Worm (Caenorhabditis elegans) whole organism, young adult: ENCODE data around the gene F22B5.6.

ENCODE experiments used
- B0261.1 ChIP-seq: sonication (generic microtip); optimal IDR thresholded peaks from 2 replicates; lab custom pipeline; 2016; ENCODE audit warnings: mild to moderate bottlenecking, missing genetic modification characterization, moderate library complexity, missing compliant biosample characterization
- C06A6.2 ChIP-seq: fragments of 200-800 bp; sonication (Bioruptor generic); conservative IDR thresholded peaks from 2 replicates; pipeline ENCODE4 v1.3.6; 2022; ENCODE audit warnings: missing genetic modification characterization, missing compliant biosample characterization
- F33H1.4 ChIP-seq: fragments of 200-800 bp; sonication (Bioruptor generic); IDR thresholded peaks from 2 replicates; pipeline ENCODE4 v1.3.6; 2022; ENCODE audit warnings: missing genetic modification reagents, missing genetic modification characterization, missing compliant biosample characterization
- F49E8.2 ChIP-seq: sonication (generic microtip); optimal IDR thresholded peaks from 3 replicates; lab custom pipeline; 2017; ENCODE audit warnings: missing genetic modification characterization, mild to moderate bottlenecking, missing compliant biosample characterization, antibody characterized with exemption, moderate library complexity; ENCODE audit not compliant: insufficient read depth
- F57A8.1 ChIP-seq: fragments of 200-800 bp; sonication (Bioruptor generic); optimal IDR thresholded peaks from 2 replicates; lab custom pipeline; 2018; ENCODE audit warnings: mild to moderate bottlenecking, missing genetic modification characterization, moderate library complexity, missing compliant biosample characterization
- T07F8.4 ChIP-seq: sonication (generic microtip); optimal IDR thresholded peaks from 2 replicates; lab custom pipeline; 2016; ENCODE audit warnings: mild to moderate bottlenecking, missing genetic modification characterization, moderate library complexity, missing compliant biosample characterization
- Y79H2A.3 ChIP-seq: fragments of 200-800 bp; sonication (Bioruptor generic); conservative IDR thresholded peaks from 2 replicates; pipeline ENCODE4 v1.3.6; 2022; ENCODE audit warnings: missing genetic modification reagents, missing genetic modification characterization, missing compliant biosample characterization
- attf-5 ChIP-seq: fragments of 200-800 bp; sonication (Bioruptor generic); optimal IDR thresholded peaks from 2 replicates; lab custom pipeline; 2018; ENCODE audit warnings: mild to moderate bottlenecking, missing genetic modification characterization, missing compliant biosample characterization
- bed-1 ChIP-seq: fragments of 200-800 bp; sonication (Bioruptor generic); IDR thresholded peaks from 2 replicates; pipeline ENCODE4 v1.3.6; 2022; ENCODE audit warnings: missing genetic modification reagents, missing genetic modification characterization, missing compliant biosample characterization
- dpl-1 ChIP-seq: fragments of 150-350 bp; optimal IDR thresholded peaks from 2 replicates; lab custom pipeline; 2014; ENCODE audit warnings: missing biosample characterization, missing genetic modification reagents, missing genetic modification characterization
- gei-17 ChIP-seq: fragments of 200-800 bp; sonication (Bioruptor generic); optimal IDR thresholded peaks from 2 replicates; lab custom pipeline; 2018; ENCODE audit warnings: mild to moderate bottlenecking, missing genetic modification characterization, missing compliant biosample characterization
- hrde-1 ChIP-seq: sonication (generic microtip); optimal IDR thresholded peaks from 2 replicates; lab custom pipeline; 2016; ENCODE audit warnings: missing genetic modification characterization, mild to moderate bottlenecking, missing compliant biosample characterization, moderate library complexity, missing genotype, missing genetic modification reagents, borderline replicate concordance
- lsl-1 ChIP-seq: fragments of 200-800 bp; sonication (Bioruptor generic); optimal IDR thresholded peaks from 2 replicates; lab custom pipeline; 2018; ENCODE audit warnings: mild to moderate bottlenecking, missing genetic modification characterization, moderate library complexity, missing compliant biosample characterization
- madf-8 ChIP-seq: fragments of 200-800 bp; sonication (Bioruptor generic); conservative IDR thresholded peaks from 2 replicates; pipeline ENCODE4 v1.3.6; 2022; ENCODE audit warnings: missing genetic modification reagents, missing genetic modification characterization, missing compliant biosample characterization
- mel-28 ChIP-seq: sonication (generic microtip); optimal IDR thresholded peaks from 2 replicates; lab custom pipeline; 2016; ENCODE audit warnings: borderline replicate concordance, mild to moderate bottlenecking, missing genetic modification characterization, missing compliant biosample characterization
- mxl-1 ChIP-seq: sonication (generic microtip); optimal IDR thresholded peaks from 2 replicates; lab custom pipeline; 2016; ENCODE audit warnings: missing genetic modification characterization, missing compliant biosample characterization
- rpc-1 ChIP-seq, 2 experiments: fragments of 150-350 bp in 1 of 2; sonication (generic microtip) in 1 of 2; optimal IDR thresholded peaks; 2 replicates each; lab custom pipeline; 2014 to 2018; ENCODE audit warnings: missing biosample characterization in 1 of 2, missing genetic modification characterization in 1 of 2, missing genetic modification reagents in 1 of 2, missing genotype in 1 of 2
- snpc-1.1 ChIP-seq: sonication (generic microtip); optimal IDR thresholded peaks from 2 replicates; lab custom pipeline; 2017; ENCODE audit warnings: missing genetic modification characterization, mild to moderate bottlenecking, missing compliant biosample characterization, antibody characterized with exemption, moderate library complexity, missing genotype, missing genetic modification reagents; ENCODE audit not compliant: insufficient read depth
- snpc-3.4 ChIP-seq: sonication (generic microtip); optimal IDR thresholded peaks from 2 replicates; lab custom pipeline; 2017; ENCODE audit warnings: missing genetic modification characterization, mild to moderate bottlenecking, missing compliant biosample characterization, antibody characterized with exemption, moderate library complexity, missing genotype, missing genetic modification reagents
- somi-1 ChIP-seq: fragments of 200-800 bp; sonication (Bioruptor generic); optimal IDR thresholded peaks from 2 replicates; lab custom pipeline; 2018; ENCODE audit warnings: mild to moderate bottlenecking, missing genetic modification characterization, missing compliant biosample characterization
- sptf-2 ChIP-seq: fragments of 200-800 bp; sonication (Bioruptor generic); optimal IDR thresholded peaks from 2 replicates; lab custom pipeline; 2018; ENCODE audit warnings: mild to moderate bottlenecking, missing genetic modification characterization, missing compliant biosample characterization
- tbp1 ChIP-seq: fragments of 200-800 bp; sonication (Bioruptor generic); optimal IDR thresholded peaks from 2 replicates; lab custom pipeline; 2018; ENCODE audit warnings: mild to moderate bottlenecking, missing genetic modification characterization, missing compliant biosample characterization
- tbx-9 ChIP-seq: sonication (generic microtip); optimal IDR thresholded peaks from 2 replicates; lab custom pipeline; 2016; ENCODE audit warnings: borderline replicate concordance, missing genetic modification characterization, inconsistent platforms, missing compliant biosample characterization
- unc-62 ChIP-seq: fragments of 150-350 bp; optimal IDR thresholded peaks from 2 replicates; lab custom pipeline; 2014; ENCODE audit warnings: missing biosample characterization, missing genetic modification reagents, missing genetic modification characterization
- zim-3 ChIP-seq: sonication (generic microtip); optimal IDR thresholded peaks from 2 replicates; lab custom pipeline; 2017; ENCODE audit warnings: mild to moderate bottlenecking, missing genetic modification characterization, moderate library complexity, missing compliant biosample characterization
- ztf-26 ChIP-seq: sonication (generic microtip); optimal IDR thresholded peaks from 2 replicates; lab custom pipeline; 2017; ENCODE audit warnings: missing genetic modification characterization, missing compliant biosample characterization

F22B5.6 gene

ce11 chrII:8428947-8429919, 26.8 kb downstream of the F22B5.6 start (continued):
- TF ChIP-seq B0261.1 (tag; lab: Kevin White, UChicago) (no peak), snpc-3.4 (peak; percentile 38), Y79H2A.3 (GFP tag; lab: Robert Waterston, UW) (no peak), ztf-26 (tag; lab: Kevin White, UChicago) (no peak)

ce11 chrII:8428758-8428946, 27.3 kb downstream of the F22B5.6 start, which contains the start of gene F14E5.2:
TSS of gene F14E5.2 (minus strand) at chrII:8428858.
- TF ChIP-seq F57A8.1 (GFP tag; lab: Kevin White, UChicago) = no peak
- no peak for TF ChIP-seq gei-17
- TF ChIP-seq C06A6.2 (GFP tag; lab: Robert Waterston, UW) = no peak
- no peak for TF ChIP-seq snpc-1.1 (tag; lab: Kevin White, UChicago)
- no peak for TF ChIP-seq madf-8 (GFP tag; lab: Robert Waterston, UW)
- no peak for TF ChIP-seq T07F8.4 (tag; lab: Kevin White, UChicago)
- no peak for TF ChIP-seq somi-1
- no peak for TF ChIP-seq mel-28 (tag; lab: Kevin White, UChicago)
- TF ChIP-seq mxl-1 (tag; lab: Kevin White, UChicago) = no peak
- TF ChIP-seq zim-3 (tag; lab: Kevin White, UChicago) = no peak
- TF ChIP-seq tbx-9 = no peak
- no peak for TF ChIP-seq Y79H2A.3 (GFP tag; lab: Robert Waterston, UW)
- TF ChIP-seq bed-1 (GFP tag; lab: Robert Waterston, UW) = no peak
- no peak for TF ChIP-seq tbp1 (GFP tag; lab: Kevin White, UChicago)
- no peak for TF ChIP-seq lsl-1 (GFP tag; lab: Kevin White, UChicago)
- no peak for TF ChIP-seq attf-5 (GFP tag; lab: Kevin White, UChicago)

ce11 chrII:8420775-8421388, 35.1 kb downstream of the F22B5.6 start:
- TF ChIP-seq sptf-2 (GFP tag; lab: Kevin White, UChicago) = no peak
- TF ChIP-seq F49E8.2 (tag; lab: Kevin White, UChicago) = peak; percentile 19
- no peak for TF ChIP-seq F57A8.1 (GFP tag; lab: Kevin White, UChicago)

- TF ChIP-seq hrde-1 (tag; lab: Kevin White, UChicago) = peak; percentile 12
These were observed 36.2 kb downstream of the F22B5.6 start, which contains the start of gene F14E5.8 for ce11 chrII:8419798-8420197. TSS of gene F14E5.8 (plus strand) at chrII:8420098.

- TF ChIP-seq unc-62 (GFP tag; lab: Kevin White, UChicago) = no peak
- no peak for TF ChIP-seq F33H1.4 (GFP tag; lab: Robert Waterston, UW)
- TF ChIP-seq dpl-1 (GFP tag; lab: Kevin White, UChicago) = no peak
- TF ChIP-seq zim-3 (tag; lab: Kevin White, UChicago) = no peak
- TF ChIP-seq, all 124 proteins: peak for 0
These were observed 37.0 kb downstream of the F22B5.6 start for ce11 chrII:8419015-8419414.

ce11 chrII:8417059-8417668, 38.8 kb downstream of the F22B5.6 start, which contains the start of gene fdgt-2:
TSS of gene fdgt-2 (plus strand) at chrII:8417618.
- no peak for TF ChIP-seq F33H1.4 (GFP tag; lab: Robert Waterston, UW)
- TF ChIP-seq rpc-1 (optimal IDR thresholded peaks at IDR 0.05; lab: Kevin White, UChicago) = no peak
- no peak for TF ChIP-seq rpc-1 (tag; optimal IDR thresholded peaks at IDR 0.05; lab: Kevin White, UChicago)
